Worm (Caenorhabditis elegans) whole organism, late embryonic: ENCODE measurements around the gene slc-25A18.1.

ENCODE experiments used
- C08G9.2 ChIP-seq: sonication (generic microtip); optimal IDR thresholded peaks from 2 replicates; lab custom pipeline; 2016; ENCODE audit warnings: mild to moderate bottlenecking, missing genetic modification characterization, moderate library complexity, missing compliant biosample characterization
- K02D7.2 ChIP-seq: sonication (generic microtip); optimal IDR thresholded peaks from 2 replicates; lab custom pipeline; 2017; ENCODE audit warnings: mild to moderate bottlenecking, missing genetic modification characterization, missing compliant biosample characterization
- K09A11.1 ChIP-seq: sonication (generic microtip); optimal IDR thresholded peaks from 2 replicates; lab custom pipeline; 2017; ENCODE audit warnings: antibody characterized with exemption, mild to moderate bottlenecking, missing genetic modification characterization, missing compliant biosample characterization; ENCODE audit not compliant: insufficient read depth
- T23F11.4 ChIP-seq: fragments of 200-800 bp; sonication (Bioruptor generic); optimal IDR thresholded peaks from 2 replicates; lab custom pipeline; 2018; ENCODE audit warnings: mild to moderate bottlenecking, missing genetic modification characterization, missing compliant biosample characterization
- Y22D7AL.16 ChIP-seq: sonication (generic microtip); optimal IDR thresholded peaks from 2 replicates; lab custom pipeline; 2016; ENCODE audit warnings: missing genetic modification characterization, missing compliant biosample characterization
- ceh-18 ChIP-seq: sonication (generic microtip); optimal IDR thresholded peaks from 2 replicates; lab custom pipeline; 2016; ENCODE audit warnings: missing genetic modification characterization, missing compliant biosample characterization
- ceh-19 ChIP-seq: fragments of 200-800 bp; sonication (Bioruptor generic); optimal IDR thresholded peaks from 2 replicates; lab custom pipeline; 2018; ENCODE audit warnings: mild to moderate bottlenecking, missing genetic modification characterization, missing compliant biosample characterization
- ceh-2 ChIP-seq: sonication (generic microtip); optimal IDR thresholded peaks from 2 replicates; lab custom pipeline; 2016; ENCODE audit warnings: missing genotype, missing genetic modification characterization, missing compliant biosample characterization
- ceh-22 ChIP-seq: sonication (generic microtip); optimal IDR thresholded peaks from 2 replicates; lab custom pipeline; 2017; ENCODE audit warnings: missing biosample characterization, missing genetic modification characterization
- ceh-31 ChIP-seq: sonication (generic microtip); optimal IDR thresholded peaks from 2 replicates; lab custom pipeline; 2016; ENCODE audit warnings: missing genetic modification characterization, missing compliant biosample characterization
- ceh-34 ChIP-seq: sonication (generic microtip); optimal IDR thresholded peaks from 2 replicates; lab custom pipeline; 2016; ENCODE audit warnings: mild to moderate bottlenecking, missing genetic modification characterization, missing compliant biosample characterization
- ceh-45 ChIP-seq: fragments of 200-800 bp; sonication (Bioruptor generic); IDR thresholded peaks from 2 replicates; pipeline ENCODE4 v1.3.6; 2022; ENCODE audit warnings: missing genetic modification reagents, missing genetic modification characterization, missing compliant biosample characterization
- ceh-48 ChIP-seq: sonication (generic microtip); optimal IDR thresholded peaks from 2 replicates; lab custom pipeline; 2016; ENCODE audit warnings: missing genetic modification characterization, inconsistent platforms, missing compliant biosample characterization
- ceh-6 ChIP-seq: fragments of 200-800 bp; sonication (Bioruptor generic); optimal IDR thresholded peaks from 2 replicates; lab custom pipeline; 2018; ENCODE audit warnings: mild to moderate bottlenecking, missing genetic modification characterization, missing compliant biosample characterization
- ceh-9 ChIP-seq: sonication (generic microtip); optimal IDR thresholded peaks from 2 replicates; lab custom pipeline; 2016; ENCODE audit warnings: mild to moderate bottlenecking, missing genetic modification characterization, inconsistent platforms, missing compliant biosample characterization
- che-1 ChIP-seq: sonication (generic microtip); optimal IDR thresholded peaks from 2 replicates; lab custom pipeline; 2016; ENCODE audit warnings: mild to moderate bottlenecking, missing genetic modification characterization, missing compliant biosample characterization
- dve-1 ChIP-seq: sonication (generic microtip); optimal IDR thresholded peaks from 2 replicates; lab custom pipeline; 2017; ENCODE audit warnings: antibody characterized with exemption, mild to moderate bottlenecking, missing genetic modification characterization, missing compliant biosample characterization
- elt-2 ChIP-seq: sonication (generic microtip); optimal IDR thresholded peaks from 2 replicates; lab custom pipeline; 2016; ENCODE audit warnings: missing genetic modification reagents, missing genetic modification characterization, missing compliant biosample characterization
- elt-4 ChIP-seq: sonication (generic microtip); optimal IDR thresholded peaks from 2 replicates; lab custom pipeline; 2016; ENCODE audit warnings: missing genetic modification characterization, missing compliant biosample characterization
- fax-1 ChIP-seq: sonication (generic microtip); optimal IDR thresholded peaks from 2 replicates; lab custom pipeline; 2016; ENCODE audit warnings: missing genotype, missing genetic modification characterization, missing compliant biosample characterization
- fkh-6 ChIP-seq: sonication (generic microtip); optimal IDR thresholded peaks from 2 replicates; lab custom pipeline; 2016; ENCODE audit warnings: missing genetic modification characterization, missing compliant biosample characterization
- gmeb-2 ChIP-seq: sonication (generic microtip); optimal IDR thresholded peaks from 2 replicates; lab custom pipeline; 2016; ENCODE audit warnings: missing genetic modification characterization, inconsistent platforms, missing compliant biosample characterization
- hlh-13 ChIP-seq: fragments of 200-800 bp; sonication (Bioruptor generic); optimal IDR thresholded peaks from 2 replicates; lab custom pipeline; 2018; ENCODE audit warnings: mild to moderate bottlenecking, missing genetic modification characterization, missing compliant biosample characterization
- hlh-6 ChIP-seq: sonication (generic microtip); optimal IDR thresholded peaks from 2 replicates; lab custom pipeline; 2016; ENCODE audit warnings: missing genotype, missing genetic modification characterization, missing compliant biosample characterization
- hlh-8 ChIP-seq: sonication (generic microtip); optimal IDR thresholded peaks from 2 replicates; lab custom pipeline; 2016; ENCODE audit warnings: missing genotype, missing genetic modification characterization, missing compliant biosample characterization
- madf-2 ChIP-seq: sonication (generic microtip); optimal IDR thresholded peaks from 2 replicates; lab custom pipeline; 2017; ENCODE audit warnings: missing genetic modification characterization, missing compliant biosample characterization
- nfya-1 ChIP-seq: sonication (generic microtip); optimal IDR thresholded peaks from 2 replicates; lab custom pipeline; 2017; ENCODE audit warnings: missing genetic modification characterization, mild to moderate bottlenecking, missing compliant biosample characterization, antibody characterized with exemption, moderate library complexity
- nhr-11 ChIP-seq: fragments of 150-350 bp; optimal IDR thresholded peaks from 2 replicates; lab custom pipeline; 2014; ENCODE audit warnings: missing biosample characterization, missing genetic modification characterization
- npax-4 ChIP-seq: sonication (generic microtip); optimal IDR thresholded peaks from 2 replicates; lab custom pipeline; 2016; ENCODE audit warnings: missing genetic modification characterization, missing compliant biosample characterization
- odd-2 ChIP-seq: sonication (generic microtip); optimal IDR thresholded peaks from 2 replicates; lab custom pipeline; 2017; ENCODE audit warnings: antibody characterized with exemption, mild to moderate bottlenecking, missing genetic modification characterization, missing compliant biosample characterization
- pax-1 ChIP-seq: fragments of 150-350 bp; optimal IDR thresholded peaks from 2 replicates; lab custom pipeline; 2014; ENCODE audit warnings: missing biosample characterization, missing genetic modification characterization
- pqm-1 ChIP-seq: sonication (generic microtip); optimal IDR thresholded peaks from 2 replicates; lab custom pipeline; 2016; ENCODE audit warnings: missing genetic modification characterization, missing compliant biosample characterization
- pros-1 ChIP-seq: fragments of 150-350 bp; optimal IDR thresholded peaks from 2 replicates; lab custom pipeline; 2014; ENCODE audit warnings: missing biosample characterization, missing genetic modification reagents, missing genetic modification characterization
- ref-2 ChIP-seq: sonication (generic microtip); optimal IDR thresholded peaks from 2 replicates; lab custom pipeline; 2016; ENCODE audit warnings: missing genetic modification characterization, missing compliant biosample characterization
- sdc-2 ChIP-seq: sonication (generic microtip); optimal IDR thresholded peaks from 2 replicates; lab custom pipeline; 2016; ENCODE audit warnings: missing genotype, missing genetic modification characterization, missing compliant biosample characterization
- sox-2 ChIP-seq: fragments of 200-800 bp; sonication (Bioruptor generic); IDR thresholded peaks from 2 replicates; pipeline ENCODE4 v1.3.6; 2022; ENCODE audit warnings: missing genetic modification reagents, missing genetic modification characterization, missing compliant biosample characterization
- sox-4 ChIP-seq: sonication (generic microtip); optimal IDR thresholded peaks from 2 replicates; lab custom pipeline; 2017; ENCODE audit warnings: mild to moderate bottlenecking, missing genetic modification characterization, inconsistent platforms, missing compliant biosample characterization
- syd-9 ChIP-seq: sonication (generic microtip); optimal IDR thresholded peaks from 2 replicates; lab custom pipeline; 2016; ENCODE audit warnings: mild to moderate bottlenecking, missing genetic modification characterization, moderate library complexity, missing compliant biosample characterization
- tbx-2 ChIP-seq: sonication (generic microtip); optimal IDR thresholded peaks from 2 replicates; lab custom pipeline; 2016; ENCODE audit warnings: missing genetic modification characterization, missing compliant biosample characterization
- unc-42 ChIP-seq: sonication (generic microtip); optimal IDR thresholded peaks from 2 replicates; lab custom pipeline; 2016; ENCODE audit warnings: missing genotype, missing genetic modification characterization, missing compliant biosample characterization
- unc-55 ChIP-seq: sonication (generic microtip); optimal IDR thresholded peaks from 2 replicates; lab custom pipeline; 2017; ENCODE audit warnings: missing biosample characterization, missing genetic modification reagents, missing genetic modification characterization
- zip-5 ChIP-seq: sonication (generic microtip); optimal IDR thresholded peaks from 2 replicates; lab custom pipeline; 2016; ENCODE audit warnings: missing genetic modification characterization, missing compliant biosample characterization

slc-25A18.1 gene

ce11 chrX:15003891-15004550 is at the start of gene slc-25A18.1:
Gene slc-25A18.1, minus strand, starts transcription at chrX:15003941.
- peak; percentile 72 for TF ChIP-seq elt-2
- TF ChIP-seq zip-5 (tag; lab: Kevin White, UChicago), result no peak
- TF ChIP-seq ceh-9 (tag; lab: Kevin White, UChicago), result no peak
- TF ChIP-seq, all 69 proteins: peak for 1

- no peak for TF ChIP-seq sox-4 (tag; lab: Kevin White, UChicago)
- no peak for TF ChIP-seq fkh-6 (tag; lab: Kevin White, UChicago)
- no peak for TF ChIP-seq T23F11.4 (GFP tag; lab: Kevin White, UChicago)
- TF ChIP-seq madf-2 (tag; lab: Kevin White, UChicago), result no peak
- no peak for TF ChIP-seq ceh-6 (GFP tag; lab: Kevin White, UChicago)
- no peak for TF ChIP-seq unc-42
- TF ChIP-seq ceh-2 (tag; lab: Kevin White, UChicago), result no peak
- no peak for TF ChIP-seq ceh-9 (tag; lab: Kevin White, UChicago)
Observed at ce11 chrX:15053223-15053933, 49.6 kb upstream of the slc-25A18.1 start, which contains the start of gene H03G16.1. Gene H03G16.1, plus strand, starts transcription at chrX:15053883.

- TF ChIP-seq ceh-22 (tag; lab: Kevin White, UChicago) (no peak), unc-55 (GFP tag; lab: Kevin White, UChicago) (no peak), hlh-6 (no peak), tbx-2 (tag; lab: Kevin White, UChicago) (no peak), nfya-1 (tag; lab: Kevin White, UChicago) (no peak), K02D7.2 (tag; lab: Kevin White, UChicago) (no peak), ceh-18 (no peak), hlh-13 (GFP tag; lab: Kevin White, UChicago) (no peak), pax-1 (tag; lab: Kevin White, UChicago) (no peak), nhr-11 (no peak), che-1 (tag; lab: Kevin White, UChicago) (no peak), odd-2 (tag; lab: Kevin White, UChicago) (no peak), K09A11.1 (tag; lab: Kevin White, UChicago) (no peak), gmeb-2 (tag; lab: Kevin White, UChicago) (no peak), Y22D7AL.16 (tag; lab: Kevin White, UChicago) (no peak), ref-2 (tag; lab: Kevin White, UChicago) (no peak), ceh-19 (GFP tag; lab: Kevin White, UChicago) (no peak), ceh-45 (GFP tag; lab: Robert Waterston, UW) (no peak)
Observed at ce11 chrX:15052385-15052784, 48.6 kb upstream of the slc-25A18.1 start, which contains the start of gene H03G16.6. Gene H03G16.6, plus strand, starts transcription at chrX:15052685.

- TF ChIP-seq zip-5 (tag; lab: Kevin White, UChicago), result no peak
- no peak for TF ChIP-seq C08G9.2 (tag; lab: Kevin White, UChicago)
- TF ChIP-seq sox-2 (GFP tag; lab: Robert Waterston, UW), result no peak
- no peak for TF ChIP-seq che-1 (tag; lab: Kevin White, UChicago)
- TF ChIP-seq syd-9 (tag; lab: Kevin White, UChicago), result no peak
- no peak for TF ChIP-seq fax-1 (tag; lab: Kevin White, UChicago)
- TF ChIP-seq pqm-1 (tag; lab: Kevin White, UChicago), result no peak
- no peak for TF ChIP-seq dve-1 (tag; lab: Kevin White, UChicago)
- no peak for TF ChIP-seq ceh-31
- no peak for TF ChIP-seq npax-4 (tag; lab: Kevin White, UChicago)
- no peak for TF ChIP-seq elt-4 (tag; lab: Kevin White, UChicago)
- TF ChIP-seq ceh-34 (tag; lab: Kevin White, UChicago), result no peak
- TF ChIP-seq sdc-2, result no peak
- TF ChIP-seq nhr-11, result no peak
- no peak for TF ChIP-seq ceh-48
- no peak for TF ChIP-seq pros-1 (tag; lab: Kevin White, UChicago)
- no peak for TF ChIP-seq ceh-6 (GFP tag; lab: Kevin White, UChicago)
- TF ChIP-seq hlh-8, result no peak
- TF ChIP-seq Y22D7AL.16 (tag; lab: Kevin White, UChicago), result no peak
- TF ChIP-seq ceh-2 (tag; lab: Kevin White, UChicago), result no peak
- TF ChIP-seq, all 69 proteins: peak for 0
Observed at ce11 chrX:15050006-15050405, 46.3 kb upstream of the slc-25A18.1 start.
